Worm (Caenorhabditis elegans) whole organism, mixed stage, embryonic: ENCODE measurements around the gene T26H5.11.

Experiments used
- cnd-1 ChIP-seq: fragments of 200-800 bp; sonication (Bioruptor generic); optimal IDR thresholded peaks from 2 replicates; lab custom pipeline; 2018; ENCODE audit warnings: mild to moderate bottlenecking, missing genetic modification characterization, missing compliant biosample characterization
- elt-3 ChIP-seq: fragments of 150-350 bp; optimal IDR thresholded peaks from 2 replicates; lab custom pipeline; 2014; ENCODE audit warnings: missing biosample characterization, missing genetic modification characterization
- hlh-1 ChIP-seq: fragments of 150-350 bp; optimal IDR thresholded peaks from 2 replicates; lab custom pipeline; 2014; ENCODE audit warnings: missing biosample characterization, missing genetic modification reagents, missing genetic modification characterization
- lin-13 ChIP-seq: fragments of 150-350 bp; optimal IDR thresholded peaks from 2 replicates; lab custom pipeline; 2014; ENCODE audit warnings: missing biosample characterization, missing genetic modification characterization
- mls-2 ChIP-seq: sonication (generic microtip); optimal IDR thresholded peaks from 2 replicates; lab custom pipeline; 2016; ENCODE audit warnings: mild to moderate bottlenecking, missing genetic modification characterization, moderate library complexity, missing compliant biosample characterization
- nhr-12 ChIP-seq: fragments of 150-350 bp; optimal IDR thresholded peaks from 2 replicates; lab custom pipeline; 2014; ENCODE audit warnings: missing biosample characterization, missing genetic modification characterization
- nhr-237 ChIP-seq: fragments of 150-350 bp; optimal IDR thresholded peaks from 2 replicates; lab custom pipeline; 2014; ENCODE audit warnings: missing biosample characterization, missing genetic modification characterization
- nhr-28 ChIP-seq: fragments of 150-350 bp; optimal IDR thresholded peaks from 2 replicates; lab custom pipeline; 2014; ENCODE audit warnings: missing biosample characterization, missing genetic modification characterization
- nhr-76 ChIP-seq: sonication (generic microtip); optimal IDR thresholded peaks from 2 replicates; lab custom pipeline; 2017; ENCODE audit warnings: missing biosample characterization, missing genetic modification characterization
- pha-4 ChIP-seq: fragments of 150-350 bp; optimal IDR thresholded peaks from 2 replicates; lab custom pipeline; 2018; ENCODE audit warnings: missing biosample characterization, missing genetic modification reagents, missing genetic modification characterization
- snpc-4 ChIP-seq: fragments of 150-350 bp; optimal IDR thresholded peaks from 2 replicates; lab custom pipeline; 2014; ENCODE audit warnings: missing biosample characterization, missing genetic modification characterization
- unc-120 ChIP-seq: sonication (generic microtip); optimal IDR thresholded peaks from 2 replicates; lab custom pipeline; 2017; ENCODE audit warnings: missing genetic modification characterization, missing compliant biosample characterization; ENCODE audit not compliant: poor library complexity, severe bottlenecking
- ztf-11 ChIP-seq: fragments of 150-350 bp; optimal IDR thresholded peaks from 2 replicates; lab custom pipeline; 2014; ENCODE audit warnings: missing biosample characterization, missing genetic modification characterization

DNA sequence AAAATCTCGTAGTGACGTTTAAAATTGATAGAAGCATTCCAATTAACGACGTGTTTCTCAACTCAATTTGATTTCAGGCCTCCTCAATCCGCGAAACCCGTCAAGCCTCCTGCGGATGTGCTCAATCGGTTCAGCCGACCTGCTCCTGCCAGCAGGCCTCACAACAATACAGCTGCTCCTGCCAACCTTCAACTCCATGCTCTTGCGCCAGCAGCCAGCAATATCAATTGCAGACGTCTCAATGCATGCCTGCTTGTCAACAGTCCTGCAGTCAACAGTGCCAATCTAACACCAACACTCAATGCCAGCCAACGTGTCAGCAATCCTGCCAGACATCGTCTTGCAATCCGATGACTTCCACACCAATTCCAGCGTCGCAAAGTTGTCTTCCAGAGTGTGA, 21.9 kb upstream of the T26H5.11 start:
- TF ChIP-seq nhr-237 (no peak), mls-2 (tag; lab: Kevin White, UChicago) (no peak), pha-4 (tag; lab: Kevin White, UChicago) (no peak), snpc-4 (no peak), cnd-1 (tag; lab: Kevin White, UChicago) (no peak), nhr-76 (no peak), unc-120 (tag; lab: Kevin White, UChicago) (no peak), lin-13 (tag; lab: Kevin White, UChicago) (no peak), ztf-11 (tag; lab: Kevin White, UChicago) (no peak), elt-3 (tag; lab: Kevin White, UChicago) (no peak), nhr-28 (tag; lab: Kevin White, UChicago) (no peak), hlh-1 (tag; lab: Kevin White, UChicago) (no peak), nhr-12 (no peak)
